Worm (Caenorhabditis elegans) whole organism, L4 larva: ENCODE data around the gene pfd-2.

Experiments used
- dmd-6 ChIP-seq: fragments of 200-800 bp; sonication (Bioruptor generic); IDR thresholded peaks from 2 replicates; pipeline ENCODE4 v1.3.6; 2022; ENCODE audit warnings: missing genetic modification reagents, missing genetic modification characterization, missing compliant biosample characterization
- rbr-2 ChIP-seq: sonication (generic microtip); optimal IDR thresholded peaks from 2 replicates; lab custom pipeline; 2016; ENCODE audit warnings: missing genotype, missing genetic modification characterization, missing compliant biosample characterization

- TF ChIP-seq dmd-6 (GFP tag; lab: Robert Waterston, UW) (no peak), rbr-2 (tag; lab: Kevin White, UChicago) (no peak)
Measured at ce11 chrII:4294189-4294588, 32.3 kb upstream of the pfd-2 start.
